Fruit fly (Drosophila melanogaster): ENCODE measurements around the gene CG15646.
A peak's percentile ranks its signal among the peaks of the same experiment; 100 is the strongest.

Gene CG15646

dm6 chrX:15697581-15698208, 26.9 kb upstream of the CG15646 start (continued):
- TF ChIP-seq Xbp1 (GFP tag; optimal IDR thresholded peaks at IDR 0.05) (peak; percentile 93), sqz (GFP tag; optimal IDR thresholded peaks at IDR 0.05) (peak; percentile 37), Sry-β (GFP tag; optimal IDR thresholded peaks at IDR 0.05) (peak; percentile 91), CG4854 (GFP tag; optimal IDR thresholded peaks at IDR 0.05) (peak; percentile 67), fd64A (GFP tag; optimal IDR thresholded peaks at IDR 0.05) (peak; percentile 29), B-H1 (GFP tag; IDR thresholded peaks at IDR 0.05) (peak; percentile 91), chn (GFP tag; optimal IDR thresholded peaks at IDR 0.05) (peak; percentile 87), CG10209 (GFP tag; optimal IDR thresholded peaks at IDR 0.05) (peak; percentile 88), CG17829 (tag; optimal IDR thresholded peaks at IDR 0.05) (peak; percentile 89), Side (GFP tag; optimal IDR thresholded peaks at IDR 0.05) (peak; percentile 51), CG17359 (tag; optimal IDR thresholded peaks at IDR 0.05) (peak; percentile 94), phol (tag; optimal IDR thresholded peaks at IDR 0.05) (peak; percentile 93), so (GFP tag; IDR thresholded peaks at IDR 0.05) (peak; percentile 85), wor (GFP tag; IDR thresholded peaks at IDR 0.05) (peak; percentile 82), hth (optimal IDR thresholded peaks at IDR 0.05) (no peak), CG11085 (GFP tag; IDR thresholded peaks at IDR 0.05) (peak; percentile 91), Meics (GFP tag; optimal IDR thresholded peaks at IDR 0.05) (peak; percentile 95), hkb (optimal IDR thresholded peaks at IDR 0.05) (no peak), hkb (GFP tag; IDR thresholded peaks at IDR 0.05) (peak; percentile 97), Pdp1 (GFP tag; optimal IDR thresholded peaks at IDR 0.05) (peak; percentile 69 to 80), CG30403 (GFP tag; optimal IDR thresholded peaks at IDR 0.05) (peak; percentile 95), az2 (GFP tag; optimal IDR thresholded peaks at IDR 0.05) (peak; percentile 88), NK7.1 (GFP tag; optimal IDR thresholded peaks at IDR 0.05) (peak; percentile 34), CG14441 (GFP tag; IDR thresholded peaks at IDR 0.05) (peak; percentile 92), CG12071 (GFP tag; optimal IDR thresholded peaks at IDR 0.05) (peak; percentile 89), zen (tag; optimal IDR thresholded peaks at IDR 0.05) (peak; percentile 90), CG11247 (GFP tag; IDR thresholded peaks at IDR 0.05) (peak; percentile 91), CG4730 (GFP tag; IDR thresholded peaks at IDR 0.05) (peak; percentile 92), run (tag; optimal IDR thresholded peaks at IDR 0.05) (peak; percentile 72), CG11456 (GFP tag; IDR thresholded peaks at IDR 0.05) (peak; percentile 93), Mad (GFP tag; optimal IDR thresholded peaks at IDR 0.05) (peak; percentile 62), CG14014 (GFP tag; IDR thresholded peaks at IDR 0.05) (peak; percentile 96), HHEX (GFP tag; optimal IDR thresholded peaks at IDR 0.05) (peak; percentile 94), CG2202 (tag; optimal IDR thresholded peaks at IDR 0.05) (peak; percentile 56), vnd (GFP tag; IDR thresholded peaks at IDR 0.05; ENCODE audit: partially characterized antibody) (no peak), slou (GFP tag; optimal IDR thresholded peaks at IDR 0.05) (peak; percentile 88), CG33213 (GFP tag; optimal IDR thresholded peaks at IDR 0.05) (peak; percentile 5), Adf1 (GFP tag; IDR thresholded peaks at IDR 0.05) (peak; percentile 75), Myb (GFP tag; optimal IDR thresholded peaks at IDR 0.05) (no peak), Abd-B (GFP tag; optimal IDR thresholded peaks at IDR 0.05) (peak; percentile 89), H15 (GFP tag; IDR thresholded peaks at IDR 0.05) (peak; percentile 94), CG7786 (GFP tag; optimal IDR thresholded peaks at IDR 0.05) (peak; percentile 44), grau (tag; optimal IDR thresholded peaks at IDR 0.05) (peak; percentile 92), Six4 (GFP tag; optimal IDR thresholded peaks at IDR 0.05) (peak; percentile 84), CG11696 (GFP tag; IDR thresholded peaks at IDR 0.05) (peak; percentile 73), Nf-YA (GFP tag; IDR thresholded peaks at IDR 0.05) (peak; percentile 81), Antp (GFP tag; optimal IDR thresholded peaks at IDR 0.05) (peak; percentile 16), org-1 (GFP tag; optimal IDR thresholded peaks at IDR 0.05) (peak; percentile 84), CG14667 (GFP tag; IDR thresholded peaks at IDR 0.05) (peak; percentile 89), CG2129 (GFP tag; IDR thresholded peaks at IDR 0.05; ENCODE audit: partially characterized antibody) (no peak), stwl (tag; optimal IDR thresholded peaks at IDR 0.05) (peak; percentile 6)

All from whole organism, embryonic.